Fruit fly (Drosophila melanogaster): ENCODE data around the gene PDCD-5.

The PDCD-5 gene

dm6 chr3L:16211936-16212287, 19.9 kb downstream of the PDCD-5 start:
- no peak for TF ChIP-seq woc (GFP tag; optimal IDR thresholded peaks at IDR 0.05)
- TF ChIP-seq pan (optimal IDR thresholded peaks at IDR 0.05): no peak
- TF ChIP-seq sv (GFP tag; optimal IDR thresholded peaks at IDR 0.05): no peak
- peak; percentile 5 for TF ChIP-seq HLH106 (tag; optimal IDR thresholded peaks at IDR 0.05)
- no peak for TF ChIP-seq dmrt93B (GFP tag; optimal IDR thresholded peaks at IDR 0.05)
- TF ChIP-seq sage (GFP tag; optimal IDR thresholded peaks at IDR 0.05): no peak
- TF ChIP-seq GATAd (GFP tag; optimal IDR thresholded peaks at IDR 0.05): no peak
- no peak for TF ChIP-seq Mio (GFP tag; optimal IDR thresholded peaks at IDR 0.05)
- peak; percentile 66 for TF ChIP-seq psq (GFP tag; optimal IDR thresholded peaks at IDR 0.05)
- TF ChIP-seq Hr78 (GFP tag; optimal IDR thresholded peaks at IDR 0.05): no peak
- TF ChIP-seq Abd-B (GFP tag; optimal IDR thresholded peaks at IDR 0.05): no peak
- TF ChIP-seq CrebA (GFP tag; optimal IDR thresholded peaks at IDR 0.05; ENCODE audit: borderline replicate concordance): no peak
- peak; percentile 19 for TF ChIP-seq Sp1 (GFP tag; optimal IDR thresholded peaks at IDR 0.05)
- TF ChIP-seq Jra (GFP tag; optimal IDR thresholded peaks at IDR 0.05): no peak
- TF ChIP-seq Dif (GFP tag; optimal IDR thresholded peaks at IDR 0.05; ENCODE audit: partially characterized antibody): no peak
- TF ChIP-seq foxo (GFP tag; optimal IDR thresholded peaks at IDR 0.05): peak in 1 of 2 experiments; percentile 36
- TF ChIP-seq Dfd (GFP tag; optimal IDR thresholded peaks at IDR 0.05): no peak
- no peak for TF ChIP-seq Rel (GFP tag; optimal IDR thresholded peaks at IDR 0.05)
- TF ChIP-seq Rel (tag; optimal IDR thresholded peaks at IDR 0.05): no peak
- no peak for TF ChIP-seq fru (GFP tag; optimal IDR thresholded peaks at IDR 0.05)
- no peak for TF ChIP-seq lola (GFP tag; optimal IDR thresholded peaks at IDR 0.05)
- no peak for TF ChIP-seq dl (GFP tag; optimal IDR thresholded peaks at IDR 0.05; ENCODE audit: insufficient read depth in 1 of 2, partially characterized antibody in 2 of 2)
- TF ChIP-seq OdsH (GFP tag; optimal IDR thresholded peaks at IDR 0.05): peak; percentile 45
- no peak for TF ChIP-seq tai (GFP tag; optimal IDR thresholded peaks at IDR 0.05)
- TF ChIP-seq usp (GFP tag; optimal IDR thresholded peaks at IDR 0.05): no peak

- peak in 1 of 2 experiments; percentile 47 for TF ChIP-seq dl (GFP tag; optimal IDR thresholded peaks at IDR 0.05; ENCODE audit: insufficient read depth in 1 of 2, partially characterized antibody in 2 of 2)
- TF ChIP-seq CG9705 (GFP tag; optimal IDR thresholded peaks at IDR 0.05): no peak
- TF ChIP-seq sv (GFP tag; optimal IDR thresholded peaks at IDR 0.05): no peak
- TF ChIP-seq N (GFP tag; optimal IDR thresholded peaks at IDR 0.05): no peak
- peak; percentile 58 for TF ChIP-seq Sp1 (GFP tag; optimal IDR thresholded peaks at IDR 0.05)
- peak in 1 of 2 experiments; percentile 68 for TF ChIP-seq foxo (GFP tag; optimal IDR thresholded peaks at IDR 0.05)
- TF ChIP-seq psq (GFP tag; optimal IDR thresholded peaks at IDR 0.05): no peak
- TF ChIP-seq woc (GFP tag; optimal IDR thresholded peaks at IDR 0.05): peak; percentile 31
- TF ChIP-seq Mio (GFP tag; optimal IDR thresholded peaks at IDR 0.05): no peak
- no peak for TF ChIP-seq CG32264 (GFP tag; optimal IDR thresholded peaks at IDR 0.05)
- peak; percentile 39 for TF ChIP-seq OdsH (GFP tag; optimal IDR thresholded peaks at IDR 0.05)
- no peak for TF ChIP-seq Hr83 (GFP tag; optimal IDR thresholded peaks at IDR 0.05; ENCODE audit: poor library complexity, severe bottlenecking)
- TF ChIP-seq HLH106 (tag; optimal IDR thresholded peaks at IDR 0.05): peak; percentile 41
- TF ChIP-seq GATAd (GFP tag; optimal IDR thresholded peaks at IDR 0.05): no peak
- no peak for TF ChIP-seq Hnf4 (GFP tag; optimal IDR thresholded peaks at IDR 0.05)
- TF ChIP-seq br (GFP tag; optimal IDR thresholded peaks at IDR 0.05): peak; percentile 21
- TF ChIP-seq h (GFP tag; optimal IDR thresholded peaks at IDR 0.05): no peak
- no peak for TF ChIP-seq brk (GFP tag; optimal IDR thresholded peaks at IDR 0.05)
- peak; percentile 2 for TF ChIP-seq jim (GFP tag; optimal IDR thresholded peaks at IDR 0.05)
- TF ChIP-seq Dif (GFP tag; optimal IDR thresholded peaks at IDR 0.05; ENCODE audit: partially characterized antibody): peak; percentile 63
- TF ChIP-seq dmrt93B (GFP tag; optimal IDR thresholded peaks at IDR 0.05): peak; percentile 27
- TF ChIP-seq dsf (GFP tag; optimal IDR thresholded peaks at IDR 0.05; ENCODE audit: borderline replicate concordance): no peak
- no peak for TF ChIP-seq usp (GFP tag; optimal IDR thresholded peaks at IDR 0.05)
- no peak for TF ChIP-seq lola (GFP tag; optimal IDR thresholded peaks at IDR 0.05)
- no peak for TF ChIP-seq pan (optimal IDR thresholded peaks at IDR 0.05)
- TF ChIP-seq Rel (GFP tag; optimal IDR thresholded peaks at IDR 0.05): no peak
- TF ChIP-seq Rel (tag; optimal IDR thresholded peaks at IDR 0.05): no peak
- no peak for TF ChIP-seq sage (GFP tag; optimal IDR thresholded peaks at IDR 0.05)
- peak; percentile 51 for TF ChIP-seq rgr (GFP tag; optimal IDR thresholded peaks at IDR 0.05)
- no peak for TF ChIP-seq Abd-B (GFP tag; optimal IDR thresholded peaks at IDR 0.05)
- TF ChIP-seq Vsx2 (GFP tag; optimal IDR thresholded peaks at IDR 0.05; ENCODE audit: partially characterized antibody): peak; percentile 45
- no peak for TF ChIP-seq CrebA (GFP tag; optimal IDR thresholded peaks at IDR 0.05; ENCODE audit: borderline replicate concordance)
- TF ChIP-seq Myc (optimal IDR thresholded peaks at IDR 0.05): no peak
- TF ChIP-seq tai (GFP tag; optimal IDR thresholded peaks at IDR 0.05): peak; percentile 14
- TF ChIP-seq fru (GFP tag; optimal IDR thresholded peaks at IDR 0.05): peak; percentile 21
- no peak for TF ChIP-seq Hr78 (GFP tag; optimal IDR thresholded peaks at IDR 0.05)
- TF ChIP-seq Jra (GFP tag; optimal IDR thresholded peaks at IDR 0.05): no peak
- TF ChIP-seq ey (GFP tag; optimal IDR thresholded peaks at IDR 0.05): peak; percentile 15
- TF ChIP-seq Dfd (GFP tag; optimal IDR thresholded peaks at IDR 0.05): no peak
These were observed 20.5 kb downstream of the PDCD-5 start for dm6 chr3L:16211156-16211935.

All from whole organism, wandering third instar larva.